Worm (Caenorhabditis elegans) whole organism, early embryonic: ENCODE measurements around the gene scd-1.

ENCODE experiments used
- B0310.2 ChIP-seq: sonication (generic microtip); optimal IDR thresholded peaks from 2 replicates; lab custom pipeline; 2016; ENCODE audit warnings: mild to moderate bottlenecking, missing genetic modification characterization, missing compliant biosample characterization
- ceh-36 ChIP-seq: sonication (generic microtip); optimal IDR thresholded peaks from 2 replicates; lab custom pipeline; 2016; ENCODE audit warnings: missing genetic modification characterization, inconsistent platforms, missing compliant biosample characterization
- ets-7 ChIP-seq: sonication (generic microtip); optimal IDR thresholded peaks from 2 replicates; lab custom pipeline; 2016; ENCODE audit warnings: missing genotype, missing genetic modification characterization, missing compliant biosample characterization
- flt-1 ChIP-seq: fragments of 200-800 bp; sonication (Bioruptor generic); IDR thresholded peaks from 2 replicates; pipeline ENCODE4 v1.3.6; 2022; ENCODE audit warnings: missing genetic modification characterization, missing compliant biosample characterization
- hmbx-1 ChIP-seq: sonication (generic microtip); optimal IDR thresholded peaks from 2 replicates; lab custom pipeline; 2016; ENCODE audit warnings: mild to moderate bottlenecking, missing genetic modification characterization, missing compliant biosample characterization
- hnd-1 ChIP-seq: sonication (generic microtip); optimal IDR thresholded peaks from 2 replicates; lab custom pipeline; 2016; ENCODE audit warnings: missing genetic modification characterization, missing compliant biosample characterization
- sea-1 ChIP-seq: fragments of 200-800 bp; sonication (Bioruptor generic); conservative IDR thresholded peaks from 2 replicates; pipeline ENCODE4 v1.3.6; 2022; ENCODE audit warnings: missing genetic modification characterization, missing compliant biosample characterization
- tbx-11 ChIP-seq: fragments of 200-800 bp; sonication (Bioruptor generic); IDR thresholded peaks from 2 replicates; pipeline ENCODE4 v1.3.6; 2022; ENCODE audit warnings: missing genetic modification characterization, missing compliant biosample characterization
- tra-4 ChIP-seq: sonication (generic microtip); optimal IDR thresholded peaks from 2 replicates; lab custom pipeline; 2017; ENCODE audit warnings: missing genetic modification characterization, missing compliant biosample characterization

DNA sequence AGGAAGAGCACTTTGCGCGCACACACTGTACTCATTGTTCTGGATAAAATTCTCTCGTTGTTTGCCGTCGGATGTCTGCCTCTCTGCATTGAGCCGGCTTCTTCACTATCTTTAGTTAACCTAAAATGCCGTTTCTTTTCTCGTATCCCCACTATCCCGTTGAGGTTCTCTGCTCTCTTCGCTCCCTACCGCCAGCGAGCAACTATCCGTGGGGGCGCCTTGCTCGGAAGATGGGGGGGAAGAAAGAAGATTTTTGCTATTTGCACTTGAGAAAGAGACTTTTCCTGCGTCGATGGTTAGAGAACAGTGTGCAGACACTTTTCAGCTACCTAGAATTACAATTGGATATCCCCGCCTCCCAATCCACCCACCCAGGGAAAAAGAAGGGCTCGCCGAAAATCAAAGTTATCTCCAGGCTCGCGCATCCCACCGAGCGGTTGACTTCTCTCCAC, 57.9 kb downstream of the scd-1 start, which contains the start of gene myo-2:
- TF ChIP-seq tbx-11 (GFP tag; lab: Robert Waterston, UW) (no peak), sea-1 (no peak), B0310.2 (tag; lab: Kevin White, UChicago) (no peak), flt-1 (no peak), hnd-1 (tag; lab: Kevin White, UChicago) (no peak), tra-4 (no peak), ceh-36 (tag; lab: Kevin White, UChicago) (no peak), ets-7 (tag; lab: Kevin White, UChicago) (no peak), hmbx-1 (tag; lab: Kevin White, UChicago) (no peak)
